Worm (Caenorhabditis elegans) whole organism, L1 larva: Measurements from ENCODE around the gene aagr-1.

ENCODE experiments used
- elt-2 ChIP-seq: sonication (generic microtip); optimal IDR thresholded peaks from 2 replicates; lab custom pipeline; 2016; ENCODE audit warnings: missing genetic modification characterization, mild to moderate bottlenecking, inconsistent platforms, missing compliant biosample characterization, missing genetic modification reagents
- grh-1 ChIP-seq: fragments of 200-800 bp; sonication (Bioruptor generic); IDR thresholded peaks from 2 replicates; pipeline ENCODE4 v1.3.6; 2022; ENCODE audit warnings: missing genetic modification reagents, missing genetic modification characterization, missing compliant biosample characterization
- lin-13 ChIP-seq: fragments of 150-350 bp; optimal IDR thresholded peaks from 2 replicates; lab custom pipeline; 2014; ENCODE audit warnings: missing biosample characterization, missing genetic modification reagents, missing genetic modification characterization
- lsy-2 ChIP-seq, 2 experiments: fragments of 150-350 bp; optimal IDR thresholded peaks; 2 replicates each; lab custom pipeline; 2014; ENCODE audit warnings: missing biosample characterization in 2 of 2, missing genetic modification characterization in 2 of 2
- mep-1 ChIP-seq: fragments of 150-350 bp; optimal IDR thresholded peaks from 2 replicates; lab custom pipeline; 2014; ENCODE audit warnings: missing biosample characterization, missing genetic modification characterization
- nhr-11 ChIP-seq: fragments of 150-350 bp; optimal IDR thresholded peaks from 2 replicates; lab custom pipeline; 2014; ENCODE audit warnings: missing biosample characterization, missing genetic modification characterization
- nhr-12 ChIP-seq: sonication (generic microtip); optimal IDR thresholded peaks from 2 replicates; lab custom pipeline; 2017; ENCODE audit warnings: missing biosample characterization, missing genetic modification characterization
- nhr-237 ChIP-seq: fragments of 150-350 bp; optimal IDR thresholded peaks from 2 replicates; lab custom pipeline; 2014; ENCODE audit warnings: missing biosample characterization, missing genetic modification characterization
- nhr-71 ChIP-seq: sonication (generic microtip); optimal IDR thresholded peaks from 2 replicates; lab custom pipeline; 2016; ENCODE audit warnings: mild to moderate bottlenecking, missing genetic modification characterization, moderate library complexity, missing compliant biosample characterization
- snpc-4 ChIP-seq: fragments of 150-350 bp; optimal IDR thresholded peaks from 2 replicates; lab custom pipeline; 2014; ENCODE audit warnings: missing biosample characterization, missing genetic modification characterization
- tlp-1 ChIP-seq: fragments of 150-350 bp; optimal IDR thresholded peaks from 2 replicates; lab custom pipeline; 2014; ENCODE audit warnings: missing biosample characterization, missing genetic modification characterization
- unc-130 ChIP-seq: fragments of 150-350 bp; optimal IDR thresholded peaks from 2 replicates; lab custom pipeline; 2017; ENCODE audit warnings: missing biosample characterization, missing genetic modification characterization, inconsistent platforms

ce11 chrIV:8355592-8355991 lies 10.7 kb upstream of the aagr-1 start, which contains the start of the genes F17E9.2 and col-116:
- TF ChIP-seq elt-2 (tag; lab: Kevin White, UChicago) (no peak), nhr-71 (tag; lab: Kevin White, UChicago) (no peak), nhr-11 (tag; lab: Kevin White, UChicago) (no peak), lsy-2 (tag; optimal IDR thresholded peaks at IDR 0.05; lab: Kevin White, UChicago) (no peak), grh-1 (no peak), lin-13 (GFP tag; lab: Kevin White, UChicago) (no peak), tlp-1 (no peak), nhr-12 (no peak), snpc-4 (tag; lab: Kevin White, UChicago) (no peak), unc-130 (no peak), mep-1 (tag; lab: Kevin White, UChicago) (no peak), nhr-237 (tag; lab: Kevin White, UChicago) (no peak)
